Fruit fly (Drosophila melanogaster): ENCODE results near the gene knk.

DNA sequence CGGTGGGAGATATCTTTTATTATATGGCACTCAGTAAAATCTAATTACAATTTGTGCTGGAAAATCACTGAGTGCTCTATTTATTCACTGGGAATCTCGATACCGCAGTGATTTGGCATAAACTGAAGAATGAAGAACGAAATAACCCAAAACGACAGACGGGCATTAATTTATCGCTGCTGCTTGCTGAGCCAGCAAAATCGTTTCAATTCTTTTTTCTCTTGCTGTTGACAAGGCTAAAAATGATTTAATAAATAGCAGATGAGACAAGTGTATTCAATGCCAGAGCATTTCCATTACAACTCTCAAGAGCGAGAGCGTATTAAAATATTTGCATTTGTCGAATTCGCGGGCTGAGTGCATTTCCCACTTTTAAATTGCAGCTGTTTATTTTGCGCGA, 9.7 kb downstream of the knk start:
- no peak for TF ChIP-seq psq (optimal IDR thresholded peaks at IDR 0.05)
- TF ChIP-seq Sin3A (optimal IDR thresholded peaks at IDR 0.05): no peak
- no peak for TF ChIP-seq h (optimal IDR thresholded peaks at IDR 0.05)
- TF ChIP-seq insv (optimal IDR thresholded peaks at IDR 0.05): no peak
- no peak for TF ChIP-seq ttk (optimal IDR thresholded peaks at IDR 0.05)
- no peak for TF ChIP-seq Myc (optimal IDR thresholded peaks at IDR 0.05)
